Fruit fly (Drosophila melanogaster): ENCODE measurements around the gene Polr3F.

DNA sequence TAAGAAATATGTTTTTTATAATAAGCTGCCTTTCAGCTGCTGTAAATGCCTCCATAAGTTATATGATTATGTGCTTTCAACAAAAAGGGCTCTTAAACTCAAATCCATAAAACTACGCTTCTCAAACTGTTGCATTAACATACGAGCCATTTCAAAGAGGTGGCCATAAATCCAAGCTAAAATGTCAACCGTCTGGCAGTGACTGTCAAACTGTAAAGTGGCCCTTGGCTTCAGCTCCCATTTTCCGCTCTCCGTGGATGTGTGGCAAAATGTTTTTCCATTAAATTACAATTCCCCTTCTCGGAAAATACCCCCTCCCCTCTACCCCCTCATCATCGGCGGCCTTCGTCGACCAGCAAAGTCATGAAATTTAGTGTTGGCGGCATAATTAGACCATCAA is 24.5 kb downstream of the Polr3F start:
- TF ChIP-seq CG8119 (GFP tag; IDR thresholded peaks at IDR 0.05): no peak
- no peak for TF ChIP-seq CG34406 (GFP tag; optimal IDR thresholded peaks at IDR 0.05)
- TF ChIP-seq Hr39 (GFP tag; optimal IDR thresholded peaks at IDR 0.05): no peak
- no peak for TF ChIP-seq CG8632 (GFP tag; optimal IDR thresholded peaks at IDR 0.05)
- TF ChIP-seq CG6276 (GFP tag; optimal IDR thresholded peaks at IDR 0.05): no peak
- no peak for TF ChIP-seq fkh (GFP tag; optimal IDR thresholded peaks at IDR 0.05)
- no peak for TF ChIP-seq vri (GFP tag; optimal IDR thresholded peaks at IDR 0.05)
- TF ChIP-seq CG31627 (GFP tag; optimal IDR thresholded peaks at IDR 0.05): no peak
- no peak for TF ChIP-seq spab (GFP tag; optimal IDR thresholded peaks at IDR 0.05)
